Worm (Caenorhabditis elegans) whole organism, L2 larva: ENCODE results near the gene Y45F3A.8.

ENCODE experiments used
- F13H6.1 ChIP-seq: sonication (generic microtip); optimal IDR thresholded peaks from 2 replicates; lab custom pipeline; 2016; ENCODE audit warnings: missing genetic modification characterization, missing compliant biosample characterization
- R02D3.7 ChIP-seq: fragments of 150-350 bp; optimal IDR thresholded peaks from 2 replicates; lab custom pipeline; 2014; ENCODE audit warnings: missing biosample characterization, missing genetic modification characterization
- Y55F3AM.14 ChIP-seq: fragments of 200-800 bp; sonication (Bioruptor generic); optimal IDR thresholded peaks from 2 replicates; lab custom pipeline; 2018; ENCODE audit warnings: mild to moderate bottlenecking, missing genetic modification characterization, missing compliant biosample characterization
- ZK546.5 ChIP-seq: sonication (generic microtip); optimal IDR thresholded peaks from 2 replicates; lab custom pipeline; 2017; ENCODE audit warnings: missing biosample characterization, missing genetic modification characterization
- alr-1 ChIP-seq: fragments of 150-350 bp; optimal IDR thresholded peaks from 2 replicates; lab custom pipeline; 2014; ENCODE audit warnings: missing biosample characterization, missing genetic modification characterization
- aly-2 ChIP-seq: fragments of 150-350 bp; optimal IDR thresholded peaks from 2 replicates; lab custom pipeline; 2014; ENCODE audit warnings: missing biosample characterization, missing genetic modification characterization
- blmp-1 ChIP-seq: sonication (generic microtip); optimal IDR thresholded peaks from 2 replicates; lab custom pipeline; 2017; ENCODE audit warnings: missing genetic modification characterization, mild to moderate bottlenecking, missing compliant biosample characterization, antibody characterized with exemption, moderate library complexity; ENCODE audit not compliant: insufficient read depth
- ceh-16 ChIP-seq: fragments of 150-350 bp; optimal IDR thresholded peaks from 2 replicates; lab custom pipeline; 2014; ENCODE audit warnings: missing biosample characterization, missing genetic modification characterization
- ceh-82 ChIP-seq: fragments of 150-350 bp; optimal IDR thresholded peaks from 2 replicates; lab custom pipeline; 2014; ENCODE audit warnings: missing biosample characterization, missing genetic modification characterization
- dmd-4 ChIP-seq: sonication (generic microtip); optimal IDR thresholded peaks from 2 replicates; lab custom pipeline; 2017; ENCODE audit warnings: missing biosample characterization, missing genetic modification characterization
- egl-27 ChIP-seq: sonication (generic microtip); optimal IDR thresholded peaks from 3 replicates; lab custom pipeline; 2017; ENCODE audit warnings: missing biosample characterization, missing genetic modification reagents, missing genetic modification characterization
- elt-3 ChIP-seq: sonication (generic microtip); optimal IDR thresholded peaks from 2 replicates; lab custom pipeline; 2017; ENCODE audit warnings: missing biosample characterization, missing genetic modification characterization
- fos-1 ChIP-seq: fragments of 150-350 bp; optimal IDR thresholded peaks from 2 replicates; lab custom pipeline; 2014; ENCODE audit warnings: missing biosample characterization, missing genetic modification characterization
- gmeb-1 ChIP-seq: fragments of 150-350 bp; optimal IDR thresholded peaks from 2 replicates; lab custom pipeline; 2014; ENCODE audit warnings: missing biosample characterization, missing genetic modification characterization
- lin-11 ChIP-seq: fragments of 150-350 bp; sonication (generic microtip); optimal IDR thresholded peaks from 2 replicates; lab custom pipeline; 2014; ENCODE audit warnings: missing biosample characterization, missing genetic modification characterization, inconsistent platforms, mixed read lengths
- lin-13 ChIP-seq: fragments of 150-350 bp; optimal IDR thresholded peaks from 2 replicates; lab custom pipeline; 2014; ENCODE audit warnings: missing biosample characterization, missing genetic modification reagents, missing genetic modification characterization
- lin-39 ChIP-seq: fragments of 150-350 bp; optimal IDR thresholded peaks from 2 replicates; lab custom pipeline; 2014; ENCODE audit warnings: missing biosample characterization, missing genetic modification reagents, missing genetic modification characterization
- lsy-2 ChIP-seq, 2 experiments: fragments of 150-350 bp in 1 of 2; sonication (generic microtip) in 1 of 2; optimal IDR thresholded peaks; 2 replicates each; lab custom pipeline; 2014 to 2017; ENCODE audit warnings: missing biosample characterization in 2 of 2, missing genetic modification characterization in 2 of 2
- mab-5 ChIP-seq: fragments of 150-350 bp; optimal IDR thresholded peaks from 2 replicates; lab custom pipeline; 2014; ENCODE audit warnings: missing biosample characterization, missing genetic modification characterization
- mbf-1 ChIP-seq: sonication (generic microtip); optimal IDR thresholded peaks from 2 replicates; lab custom pipeline; 2017; ENCODE audit warnings: missing biosample characterization, missing genetic modification characterization
- nhr-11 ChIP-seq: fragments of 150-350 bp; optimal IDR thresholded peaks from 2 replicates; lab custom pipeline; 2014; ENCODE audit warnings: missing biosample characterization, missing genetic modification characterization
- nhr-12 ChIP-seq: fragments of 150-350 bp; optimal IDR thresholded peaks from 2 replicates; lab custom pipeline; 2014; ENCODE audit warnings: missing biosample characterization, missing genetic modification characterization
- nhr-129 ChIP-seq: fragments of 150-350 bp; optimal IDR thresholded peaks from 2 replicates; lab custom pipeline; 2014; ENCODE audit warnings: missing biosample characterization, missing genetic modification characterization
- nhr-21 ChIP-seq: fragments of 150-350 bp; optimal IDR thresholded peaks from 2 replicates; lab custom pipeline; 2014; ENCODE audit warnings: missing biosample characterization, missing genetic modification characterization
- nhr-23 ChIP-seq: fragments of 150-350 bp; optimal IDR thresholded peaks from 2 replicates; lab custom pipeline; 2014; ENCODE audit warnings: missing biosample characterization, missing genetic modification reagents, missing genetic modification characterization
- nhr-237 ChIP-seq: fragments of 150-350 bp; optimal IDR thresholded peaks from 2 replicates; lab custom pipeline; 2014; ENCODE audit warnings: missing biosample characterization, missing genetic modification characterization
- nhr-25 ChIP-seq: fragments of 150-350 bp; sonication (generic microtip); optimal IDR thresholded peaks from 3 replicates; lab custom pipeline; 2014; ENCODE audit warnings: missing biosample characterization, missing genetic modification characterization
- nhr-6 ChIP-seq: fragments of 150-350 bp; optimal IDR thresholded peaks from 2 replicates; lab custom pipeline; 2014; ENCODE audit warnings: missing biosample characterization, missing genetic modification characterization
- peb-1 ChIP-seq: fragments of 150-350 bp; optimal IDR thresholded peaks from 2 replicates; lab custom pipeline; 2014; ENCODE audit warnings: missing biosample characterization, missing genetic modification characterization
- sem-4 ChIP-seq: fragments of 150-350 bp; optimal IDR thresholded peaks from 2 replicates; lab custom pipeline; 2014; ENCODE audit warnings: missing biosample characterization, missing genetic modification reagents, missing genetic modification characterization
- sma-3 ChIP-seq: sonication (generic microtip); optimal IDR thresholded peaks from 2 replicates; lab custom pipeline; 2016; ENCODE audit warnings: missing genetic modification reagents, missing genetic modification characterization, missing compliant biosample characterization
- sma-9 ChIP-seq, 2 experiments: fragments of 150-350 bp in 1 of 2; sonication (generic microtip) in 1 of 2; optimal IDR thresholded peaks; 2 replicates each; lab custom pipeline; 2014 to 2016; ENCODE audit warnings: missing genetic modification characterization in 2 of 2, mild to moderate bottlenecking in 1 of 2, missing biosample characterization in 1 of 2, missing compliant biosample characterization in 1 of 2, missing genetic modification reagents in 1 of 2, moderate library complexity in 1 of 2
- snpc-4 ChIP-seq: fragments of 150-350 bp; optimal IDR thresholded peaks from 2 replicates; lab custom pipeline; 2014; ENCODE audit warnings: missing biosample characterization, missing genetic modification characterization
- unc-55 ChIP-seq: fragments of 150-350 bp; sonication (generic microtip); optimal IDR thresholded peaks from 3 replicates; lab custom pipeline; 2014; ENCODE audit warnings: missing biosample characterization, missing genetic modification reagents, missing genetic modification characterization
- zag-1 ChIP-seq: fragments of 150-350 bp; optimal IDR thresholded peaks from 2 replicates; lab custom pipeline; 2014; ENCODE audit warnings: missing biosample characterization, missing genetic modification characterization
- ztf-1 ChIP-seq: fragments of 200-800 bp; sonication (Bioruptor generic); conservative IDR thresholded peaks from 2 replicates; pipeline ENCODE4 v1.3.6; 2022; ENCODE audit warnings: missing genetic modification characterization, missing compliant biosample characterization
- ztf-4 ChIP-seq: fragments of 150-350 bp; optimal IDR thresholded peaks from 2 replicates; lab custom pipeline; 2014; ENCODE audit warnings: missing biosample characterization, missing genetic modification characterization

Gene Y45F3A.8

ce11 chrIII:10561904-10562303, 30.7 kb downstream of the Y45F3A.8 start, which contains the start of gene Y45F3A.1:
Gene Y45F3A.1, minus strand, starts transcription at chrIII:10561915.
- no peak for TF ChIP-seq egl-27 (tag; lab: Kevin White, UChicago)
- TF ChIP-seq elt-3 (tag; lab: Kevin White, UChicago) = no peak
- no peak for TF ChIP-seq blmp-1 (tag; lab: Kevin White, UChicago)
- TF ChIP-seq sma-3 (GFP tag; lab: Kevin White, UChicago) = no peak
- no peak for TF ChIP-seq Y55F3AM.14
- no peak for TF ChIP-seq mbf-1 (tag; lab: Kevin White, UChicago)
- no peak for TF ChIP-seq sem-4
- TF ChIP-seq unc-55 (GFP tag; lab: Kevin White, UChicago) = no peak
- no peak for TF ChIP-seq lsy-2 (tag; optimal IDR thresholded peaks at IDR 0.05; lab: Kevin White, UChicago)
- no peak for TF ChIP-seq nhr-129 (tag; lab: Kevin White, UChicago)
- no peak for TF ChIP-seq sma-9 (GFP tag; optimal IDR thresholded peaks at IDR 0.05; lab: Kevin White, UChicago)
- no peak for TF ChIP-seq sma-9 (tag; optimal IDR thresholded peaks at IDR 0.05; lab: Kevin White, UChicago)
- TF ChIP-seq R02D3.7 (tag; lab: Kevin White, UChicago) = no peak
- TF ChIP-seq alr-1 = no peak
- TF ChIP-seq nhr-237 (tag; lab: Kevin White, UChicago) = no peak
- no peak for TF ChIP-seq nhr-21 (tag; lab: Kevin White, UChicago)

ce11 chrIII:10560296-10560695, 32.3 kb downstream of the Y45F3A.8 start, which contains the start of gene rab-30:
Gene rab-30, plus strand, starts transcription at chrIII:10560596.
- TF ChIP-seq fos-1 (tag; lab: Kevin White, UChicago) = no peak

DNA sequence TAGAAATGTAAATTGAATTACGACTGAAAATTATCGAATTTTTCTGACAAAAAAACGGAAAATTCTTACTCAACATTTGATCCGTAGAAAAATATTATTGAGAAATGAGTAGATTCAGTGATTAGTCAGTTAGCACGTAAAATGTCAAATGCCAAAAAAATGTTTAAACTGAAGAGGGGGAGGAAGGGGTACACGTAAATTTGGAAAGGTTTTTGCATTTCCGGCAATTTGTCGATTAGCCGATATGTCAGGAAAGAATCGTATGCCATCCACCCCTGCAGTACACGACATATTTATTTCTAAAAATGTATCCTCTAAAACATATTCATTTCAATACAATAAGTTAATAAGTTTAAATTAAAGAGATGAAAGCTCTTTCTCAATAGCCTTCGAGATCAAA, 34.7 kb downstream of the Y45F3A.8 start, which contains the start of gene T21C12.4:
Gene T21C12.4 (minus strand): TSS at position 101 of the 400 bp plus-strand sequence.
- TF ChIP-seq nhr-11 = no peak
- no peak for TF ChIP-seq snpc-4
- TF ChIP-seq fos-1 (tag; lab: Kevin White, UChicago) = no peak
- no peak for TF ChIP-seq F13H6.1 (tag; lab: Kevin White, UChicago)
- no peak for TF ChIP-seq nhr-12 (tag; lab: Kevin White, UChicago)
- TF ChIP-seq sma-3 (GFP tag; lab: Kevin White, UChicago) = no peak
- no peak for TF ChIP-seq nhr-6 (tag; lab: Kevin White, UChicago)
- no peak for TF ChIP-seq gmeb-1 (tag; lab: Kevin White, UChicago)
- no peak for TF ChIP-seq ztf-1 (GFP tag; lab: Robert Waterston, UW)
- no peak for TF ChIP-seq aly-2 (tag; lab: Kevin White, UChicago)
- TF ChIP-seq dmd-4 = no peak
- TF ChIP-seq nhr-25 (tag; lab: Kevin White, UChicago) = no peak
- no peak for TF ChIP-seq nhr-129 (tag; lab: Kevin White, UChicago)
- TF ChIP-seq lin-39 (tag; lab: Kevin White, UChicago) = no peak
- TF ChIP-seq peb-1 (tag; lab: Kevin White, UChicago) = no peak
- TF ChIP-seq zag-1 (tag; lab: Kevin White, UChicago) = no peak
- no peak for TF ChIP-seq ceh-16 (tag; lab: Kevin White, UChicago)
- TF ChIP-seq ztf-4 (tag; lab: Kevin White, UChicago) = no peak
- TF ChIP-seq nhr-23 (tag; lab: Kevin White, UChicago) = no peak

- TF ChIP-seq unc-55 (GFP tag; lab: Kevin White, UChicago) (no peak), nhr-11 (no peak), R02D3.7 (tag; lab: Kevin White, UChicago) (no peak), ZK546.5 (no peak), dmd-4 (no peak), lin-39 (tag; lab: Kevin White, UChicago) (no peak), nhr-129 (tag; lab: Kevin White, UChicago) (no peak), sem-4 (no peak), Y55F3AM.14 (no peak), nhr-12 (tag; lab: Kevin White, UChicago) (no peak), lin-11 (tag; lab: Kevin White, UChicago) (no peak), nhr-25 (tag; lab: Kevin White, UChicago) (no peak), mbf-1 (tag; lab: Kevin White, UChicago) (no peak), snpc-4 (no peak), nhr-6 (tag; lab: Kevin White, UChicago) (no peak), mab-5 (no peak), ceh-82 (tag; lab: Kevin White, UChicago) (no peak), lin-13 (no peak), alr-1 (no peak), nhr-21 (tag; lab: Kevin White, UChicago) (no peak)
These were observed 39.7 kb downstream of the Y45F3A.8 start, which contains the start of gene T21C12.8 for ce11 chrIII:10552929-10553328. Gene T21C12.8, minus strand, starts transcription at chrIII:10553029.
